Worm (Caenorhabditis elegans) whole organism, L3 larva: ENCODE measurements around the gene eat-4.

ENCODE experiments used
- ceh-9 ChIP-seq: sonication (generic microtip); optimal IDR thresholded peaks from 2 replicates; lab custom pipeline; 2018; ENCODE audit warnings: missing biosample characterization, missing genetic modification characterization
- elt-2 ChIP-seq: sonication (generic microtip); optimal IDR thresholded peaks from 2 replicates; lab custom pipeline; 2016; ENCODE audit warnings: missing genetic modification reagents, mild to moderate bottlenecking, missing genetic modification characterization, missing compliant biosample characterization
- elt-3 ChIP-seq, 3 experiments: fragments of 150-350 bp in 1 of 3; sonication (generic microtip) in 2 of 3; optimal IDR thresholded peaks; 2 replicates in 2 of 3; 4 replicates in 1 of 3; lab custom pipeline; 2014 to 2017; ENCODE audit warnings: missing biosample characterization in 3 of 3, missing genetic modification characterization in 3 of 3
- fos-1 ChIP-seq: fragments of 150-350 bp; optimal IDR thresholded peaks from 2 replicates; lab custom pipeline; 2014; ENCODE audit warnings: missing biosample characterization, missing genetic modification characterization
- hmg-11 ChIP-seq: sonication (generic microtip); optimal IDR thresholded peaks from 2 replicates; lab custom pipeline; 2016; ENCODE audit warnings: missing genetic modification characterization, missing compliant biosample characterization
- lin-39 ChIP-seq: fragments of 150-350 bp; optimal IDR thresholded peaks from 2 replicates; lab custom pipeline; 2018; ENCODE audit warnings: missing biosample characterization, missing genetic modification reagents, missing genetic modification characterization
- nhr-11 ChIP-seq: fragments of 150-350 bp; optimal IDR thresholded peaks from 2 replicates; lab custom pipeline; 2014; ENCODE audit warnings: missing biosample characterization, missing genetic modification characterization
- nhr-237 ChIP-seq: fragments of 150-350 bp; optimal IDR thresholded peaks from 2 replicates; lab custom pipeline; 2014; ENCODE audit warnings: missing biosample characterization, missing genetic modification characterization
- pha-4 ChIP-seq: fragments of 150-350 bp; optimal IDR thresholded peaks from 2 replicates; lab custom pipeline; 2014; ENCODE audit warnings: missing biosample characterization, missing genetic modification reagents, missing genetic modification characterization
- pqm-1 ChIP-seq: fragments of 150-350 bp; optimal IDR thresholded peaks from 2 replicates; lab custom pipeline; 2017; ENCODE audit warnings: missing biosample characterization, missing genetic modification characterization, inconsistent platforms
- snpc-4 ChIP-seq: fragments of 150-350 bp; optimal IDR thresholded peaks from 2 replicates; lab custom pipeline; 2014; ENCODE audit warnings: missing biosample characterization, missing genetic modification characterization
- unc-62 ChIP-seq: fragments of 150-350 bp; sonication (generic microtip); optimal IDR thresholded peaks from 4 replicates; lab custom pipeline; 2014; ENCODE audit warnings: missing biosample characterization, missing genetic modification reagents, missing genetic modification characterization

ce11 chrIII:9104060-9104459 is 32.6 kb upstream of the eat-4 start:
- TF ChIP-seq snpc-4 (tag; lab: Kevin White, UChicago) = no peak
- TF ChIP-seq fos-1 = no peak
- peak; percentile 26 for TF ChIP-seq pqm-1 (tag; lab: Kevin White, UChicago)
- no peak for TF ChIP-seq nhr-11 (tag; lab: Kevin White, UChicago)
- TF ChIP-seq elt-3 (tag; optimal IDR thresholded peaks at IDR 0.05; lab: Kevin White, UChicago) = no peak
- TF ChIP-seq lin-39 (tag; lab: Kevin White, UChicago) = peak; percentile 19
- TF ChIP-seq pha-4 = no peak
- no peak for TF ChIP-seq ceh-9 (tag; lab: Kevin White, UChicago)
- TF ChIP-seq elt-2 (tag; lab: Kevin White, UChicago) = peak; percentile 34
- TF ChIP-seq nhr-237 = no peak
- TF ChIP-seq hmg-11 (tag; lab: Kevin White, UChicago) = no peak
- no peak for TF ChIP-seq unc-62 (GFP tag; lab: Kevin White, UChicago)
